Fruit fly (Drosophila melanogaster): ENCODE measurements around the gene CG17786.

dm6 chr3R:24229870-24230422 is 11.4 kb upstream of the CG17786 start, which contains the start of gene Spase22-23:
- no peak for TF ChIP-seq psq (optimal IDR thresholded peaks at IDR 0.05)
- no peak for TF ChIP-seq insv (optimal IDR thresholded peaks at IDR 0.05)
- TF ChIP-seq Sin3A (optimal IDR thresholded peaks at IDR 0.05) = no peak
- TF ChIP-seq ttk (optimal IDR thresholded peaks at IDR 0.05) = no peak
- no peak for TF ChIP-seq Myc (optimal IDR thresholded peaks at IDR 0.05)
- TF ChIP-seq h (optimal IDR thresholded peaks at IDR 0.05) = no peak

Data from Kc167 (cell line).